Worm (Caenorhabditis elegans): ENCODE measurements around the gene C05D9.9.
A peak's percentile ranks its signal among the peaks of the same experiment; 100 is the strongest.

C05D9.9 gene

DNA sequence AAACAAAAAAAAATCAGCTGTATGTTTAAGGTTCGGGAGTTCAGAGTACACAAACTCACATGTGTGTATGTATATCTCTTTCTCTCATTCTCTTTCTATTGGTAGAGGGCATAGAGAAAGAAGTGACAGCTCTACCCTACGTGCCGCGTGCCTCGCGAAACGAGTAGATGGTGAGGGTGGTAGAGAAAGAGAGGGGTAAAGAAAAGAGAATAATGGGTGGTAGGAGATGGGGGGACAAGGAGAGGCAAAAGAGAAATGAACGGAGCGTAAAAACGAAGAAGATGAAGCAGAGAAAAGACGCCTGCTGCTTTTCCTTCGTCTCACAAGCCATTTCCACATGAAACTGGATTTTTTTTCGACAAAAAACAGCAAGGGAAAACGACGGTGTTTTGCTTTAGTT is 30.9 kb downstream of the C05D9.9 start:
- TF ChIP-seq nhr-12 (tag; optimal IDR thresholded peaks at IDR 0.05) (no peak), mml-1 (tag; optimal IDR thresholded peaks at IDR 0.05) (no peak), nhr-28 (tag; optimal IDR thresholded peaks at IDR 0.05) (no peak), ceh-9 (tag; optimal IDR thresholded peaks at IDR 0.05) (no peak), egl-27 (tag; optimal IDR thresholded peaks at IDR 0.05) (peak; percentile 89), tbx-2 (tag; optimal IDR thresholded peaks at IDR 0.05) (peak; percentile 72), sea-2 (GFP tag; optimal IDR thresholded peaks at IDR 0.05) (no peak), pha-4 (tag; optimal IDR thresholded peaks at IDR 0.05) (peak; percentile 99), ztf-11 (tag; optimal IDR thresholded peaks at IDR 0.05) (no peak), nhr-76 (tag; optimal IDR thresholded peaks at IDR 0.05) (no peak), nhr-25 (tag; optimal IDR thresholded peaks at IDR 0.05) (peak; percentile 93), hmg-11 (tag; optimal IDR thresholded peaks at IDR 0.05) (peak; percentile 99), nhr-23 (tag; optimal IDR thresholded peaks at IDR 0.05) (peak; percentile 83), lsy-12 (tag; optimal IDR thresholded peaks at IDR 0.05) (peak; percentile 34), zag-1 (tag; optimal IDR thresholded peaks at IDR 0.05) (peak; percentile 21), egl-5 (tag; optimal IDR thresholded peaks at IDR 0.05) (peak; percentile 98), nhr-77 (tag; optimal IDR thresholded peaks at IDR 0.05) (peak; percentile 23), ceh-16 (tag; optimal IDR thresholded peaks at IDR 0.05) (no peak), elt-2 (tag; optimal IDR thresholded peaks at IDR 0.05) (peak; percentile 80), ztf-4 (tag; optimal IDR thresholded peaks at IDR 0.05) (peak; percentile 67), nhr-237 (tag; optimal IDR thresholded peaks at IDR 0.05) (no peak), skn-1 (tag; optimal IDR thresholded peaks at IDR 0.05) (peak; percentile 32), lin-39 (tag; optimal IDR thresholded peaks at IDR 0.05) (peak; percentile 89), snpc-4 (tag; optimal IDR thresholded peaks at IDR 0.05) (peak; percentile 84), fos-1 (tag; optimal IDR thresholded peaks at IDR 0.05) (peak; percentile 65), elt-1 (tag; optimal IDR thresholded peaks at IDR 0.05) (peak; percentile 81), aly-2 (tag; optimal IDR thresholded peaks at IDR 0.05) (no peak), unc-62 (GFP tag; optimal IDR thresholded peaks at IDR 0.05) (peak; percentile 99), nhr-67 (tag; optimal IDR thresholded peaks at IDR 0.05) (no peak), unc-39 (tag; optimal IDR thresholded peaks at IDR 0.05) (no peak), fkh-10 (GFP tag; optimal IDR thresholded peaks at IDR 0.05) (peak; percentile 79), ceh-82 (tag; optimal IDR thresholded peaks at IDR 0.05) (peak; percentile 77), R02D3.7 (tag; optimal IDR thresholded peaks at IDR 0.05) (peak; percentile 58), mdl-1 (tag; optimal IDR thresholded peaks at IDR 0.05) (peak; percentile 93), jun-1 (tag; optimal IDR thresholded peaks at IDR 0.05) (peak; percentile 92), ama-1 (optimal IDR thresholded peaks at IDR 0.05) (peak; percentile 72), fkh-2 (tag; optimal IDR thresholded peaks at IDR 0.05) (peak; percentile 90), nfya-1 (tag; optimal IDR thresholded peaks at IDR 0.05; ENCODE audit: insufficient read depth) (peak; percentile 96), pqm-1 (tag; optimal IDR thresholded peaks at IDR 0.05) (peak; percentile 90), nhr-43 (tag; optimal IDR thresholded peaks at IDR 0.05; ENCODE audit: poor library complexity, severe bottlenecking) (peak; percentile 88), eor-1 (tag; optimal IDR thresholded peaks at IDR 0.05) (no peak), daf-12 (tag; optimal IDR thresholded peaks at IDR 0.05) (no peak), ZK546.5 (tag; optimal IDR thresholded peaks at IDR 0.05) (no peak), nhr-11 (tag; optimal IDR thresholded peaks at IDR 0.05) (peak; percentile 80), lin-15B (tag; optimal IDR thresholded peaks at IDR 0.05) (peak; percentile 65), ceh-28 (tag; optimal IDR thresholded peaks at IDR 0.05) (peak; percentile 83), elt-3 (tag; optimal IDR thresholded peaks at IDR 0.05) (peak in 1 of 3 experiments; percentile 30)

DNA sequence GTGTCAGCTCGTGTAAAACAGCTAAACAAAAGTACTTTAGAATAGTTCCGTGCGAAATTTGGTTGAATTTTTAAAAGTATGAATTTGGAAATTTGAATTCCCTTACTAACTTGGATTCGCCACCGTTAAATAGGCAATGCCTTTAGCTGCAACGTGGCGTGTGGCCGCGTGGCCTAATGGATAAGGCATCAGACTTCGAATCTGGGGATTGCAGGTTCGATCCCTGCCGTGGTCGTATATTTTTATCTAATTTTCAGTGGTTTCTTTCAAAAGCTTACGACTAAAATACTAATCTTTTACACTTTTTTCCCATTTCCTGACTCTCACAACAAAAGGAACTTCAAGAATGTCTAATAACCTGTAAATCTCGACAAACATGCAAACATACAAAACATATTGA is 34.4 kb downstream of the C05D9.9 start:
- TF ChIP-seq lsy-12 (tag; optimal IDR thresholded peaks at IDR 0.05) = no peak
- TF ChIP-seq hmg-11 (tag; optimal IDR thresholded peaks at IDR 0.05) = no peak
- no peak for TF ChIP-seq zag-1 (tag; optimal IDR thresholded peaks at IDR 0.05)
- TF ChIP-seq nfya-1 (tag; optimal IDR thresholded peaks at IDR 0.05; ENCODE audit: insufficient read depth) = no peak
- TF ChIP-seq nhr-28 (tag; optimal IDR thresholded peaks at IDR 0.05) = no peak
- no peak for TF ChIP-seq daf-12 (tag; optimal IDR thresholded peaks at IDR 0.05)
- no peak for TF ChIP-seq nhr-43 (tag; optimal IDR thresholded peaks at IDR 0.05; ENCODE audit: poor library complexity, severe bottlenecking)
- no peak for TF ChIP-seq pha-4 (tag; optimal IDR thresholded peaks at IDR 0.05)
- TF ChIP-seq pqm-1 (tag; optimal IDR thresholded peaks at IDR 0.05) = no peak

All from whole organism, L3 larva.